Worm (Caenorhabditis elegans) whole organism, L3 larva: ENCODE results near the gene nhr-87.

Source experiments
- aly-2 ChIP-seq: fragments of 150-350 bp; optimal IDR thresholded peaks from 2 replicates; lab custom pipeline; 2014; ENCODE audit warnings: missing biosample characterization, missing genetic modification characterization
- lin-15B ChIP-seq: fragments of 150-350 bp; optimal IDR thresholded peaks from 2 replicates; lab custom pipeline; 2014; ENCODE audit warnings: missing biosample characterization, missing genetic modification characterization
- lin-39 ChIP-seq: fragments of 150-350 bp; optimal IDR thresholded peaks from 2 replicates; lab custom pipeline; 2018; ENCODE audit warnings: missing biosample characterization, missing genetic modification reagents, missing genetic modification characterization
- nhr-23 ChIP-seq: fragments of 150-350 bp; optimal IDR thresholded peaks from 2 replicates; lab custom pipeline; 2014; ENCODE audit warnings: missing biosample characterization, missing genetic modification reagents, missing genetic modification characterization
- nhr-237 ChIP-seq: fragments of 150-350 bp; optimal IDR thresholded peaks from 2 replicates; lab custom pipeline; 2014; ENCODE audit warnings: missing biosample characterization, missing genetic modification characterization
- nhr-28 ChIP-seq: fragments of 150-350 bp; optimal IDR thresholded peaks from 2 replicates; lab custom pipeline; 2014; ENCODE audit warnings: missing biosample characterization, missing genetic modification characterization
- nhr-77 ChIP-seq: fragments of 150-350 bp; optimal IDR thresholded peaks from 2 replicates; lab custom pipeline; 2014; ENCODE audit warnings: missing biosample characterization, missing genetic modification characterization
- pqm-1 ChIP-seq: fragments of 150-350 bp; optimal IDR thresholded peaks from 2 replicates; lab custom pipeline; 2017; ENCODE audit warnings: missing biosample characterization, missing genetic modification characterization, inconsistent platforms
- sea-2 ChIP-seq: fragments of 150-350 bp; sonication (generic microtip); optimal IDR thresholded peaks from 4 replicates; lab custom pipeline; 2014; ENCODE audit warnings: missing biosample characterization, missing genetic modification reagents, missing genetic modification characterization
- unc-62 ChIP-seq: fragments of 150-350 bp; sonication (generic microtip); optimal IDR thresholded peaks from 4 replicates; lab custom pipeline; 2014; ENCODE audit warnings: missing biosample characterization, missing genetic modification reagents, missing genetic modification characterization
- ztf-11 ChIP-seq: fragments of 150-350 bp; optimal IDR thresholded peaks from 2 replicates; lab custom pipeline; 2014; ENCODE audit warnings: missing biosample characterization, missing genetic modification characterization

DNA sequence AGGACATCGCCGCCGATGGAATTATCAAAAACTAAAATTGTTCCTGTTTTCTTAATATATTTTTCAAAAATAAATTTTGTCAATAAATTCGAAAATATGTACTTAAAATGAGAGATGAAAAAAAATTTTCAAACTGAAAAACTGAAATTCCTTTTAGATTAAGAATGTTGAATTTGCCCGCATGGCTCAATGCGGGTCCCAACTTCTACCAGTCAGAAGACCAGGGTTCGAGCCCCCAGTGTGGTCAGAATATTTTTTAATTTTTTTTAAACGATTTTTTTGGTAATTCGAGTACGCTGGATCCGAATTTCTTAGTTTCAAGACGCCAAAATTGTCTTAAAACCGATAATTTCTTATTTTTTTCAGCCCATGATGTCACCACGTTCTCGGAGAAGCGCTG is 13.5 kb downstream of the nhr-87 start:
- TF ChIP-seq nhr-77 (tag; lab: Kevin White, UChicago) (no peak), sea-2 (GFP tag; lab: Kevin White, UChicago) (no peak), lin-39 (tag; lab: Kevin White, UChicago) (no peak), nhr-23 (tag; lab: Kevin White, UChicago) (no peak), lin-15B (no peak), unc-62 (GFP tag; lab: Kevin White, UChicago) (no peak), ztf-11 (tag; lab: Kevin White, UChicago) (no peak), nhr-237 (tag; lab: Kevin White, UChicago) (no peak), nhr-28 (tag; lab: Kevin White, UChicago) (no peak), pqm-1 (tag; lab: Kevin White, UChicago) (no peak), aly-2 (no peak)
